Fruit fly (Drosophila melanogaster): ENCODE data around the gene CG3168.

The CG3168 gene

DNA sequence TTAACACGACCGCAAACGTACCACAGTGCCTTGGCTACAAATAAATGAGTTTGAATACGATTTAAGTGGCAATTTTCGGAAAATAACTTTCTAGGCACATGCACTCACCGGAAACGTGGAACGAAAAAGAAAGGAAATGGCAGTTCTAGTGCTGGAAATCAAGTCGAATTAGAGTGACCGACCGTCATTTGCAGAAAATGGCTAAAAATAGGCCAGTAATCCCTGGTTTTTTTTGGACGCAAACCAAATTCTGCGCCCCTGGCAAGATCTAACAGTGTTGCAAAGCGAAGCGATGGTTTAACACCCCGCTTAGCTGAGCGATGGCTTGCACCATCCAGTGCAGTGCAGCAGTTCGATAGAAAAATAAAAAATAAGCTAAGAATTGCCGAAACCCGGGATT lies 4.3 kb upstream of the CG3168 start, which contains the start of gene RpL17 (continued):
- peak; percentile 74 for TF ChIP-seq p53 (GFP tag; optimal IDR thresholded peaks at IDR 0.05)
- TF ChIP-seq CG12104 (GFP tag; optimal IDR thresholded peaks at IDR 0.05) = peak; percentile 64
- TF ChIP-seq CG5245 (GFP tag; optimal IDR thresholded peaks at IDR 0.05) = peak; percentile 13
- peak; percentile 86 for TF ChIP-seq CG6765 (GFP tag; optimal IDR thresholded peaks at IDR 0.05)
- peak; percentile 69 for TF ChIP-seq pum (GFP tag; optimal IDR thresholded peaks at IDR 0.05)
- no peak for TF ChIP-seq CG2129 (GFP tag; IDR thresholded peaks at IDR 0.05; ENCODE audit: partially characterized antibody)
- TF ChIP-seq klu (GFP tag; IDR thresholded peaks at IDR 0.05) = peak; percentile 73
- peak; percentile 51; the same call in 2 of the 3 replicates for TF ChIP-seq CG11560 (tag; IDR thresholded peaks at IDR 0.05)
- TF ChIP-seq pan (optimal IDR thresholded peaks at IDR 0.05) = no peak
- TF ChIP-seq pan (GFP tag; optimal IDR thresholded peaks at IDR 0.05 in 1 of 2, IDR thresholded peaks at IDR 0.05 in 1 of 2) = peak in 1 of 2 experiments; percentile 81
- TF ChIP-seq stc (GFP tag; IDR thresholded peaks at IDR 0.05) = peak; percentile 87
- TF ChIP-seq dimm (GFP tag; IDR thresholded peaks at IDR 0.05) = peak; percentile 53
- peak; percentile 34; the same call in 1 of the 3 replicates for TF ChIP-seq row (GFP tag; IDR thresholded peaks at IDR 0.05)
- peak; percentile 58 for TF ChIP-seq cwo (GFP tag; optimal IDR thresholded peaks at IDR 0.05)
- peak; percentile 41 for TF ChIP-seq CG4820 (GFP tag; optimal IDR thresholded peaks at IDR 0.05)
- TF ChIP-seq MBD-R2 (GFP tag; IDR thresholded peaks at IDR 0.05) = peak; percentile 76
- TF ChIP-seq cg (GFP tag; optimal IDR thresholded peaks at IDR 0.05) = no peak
- peak; percentile 70 for TF ChIP-seq CG7372 (GFP tag; IDR thresholded peaks at IDR 0.05)
- TF ChIP-seq CG9932 (GFP tag; IDR thresholded peaks at IDR 0.05) = peak; percentile 89
- no peak for TF ChIP-seq tap (tag; optimal IDR thresholded peaks at IDR 0.05)
- peak; percentile 49 for TF ChIP-seq jing (GFP tag; optimal IDR thresholded peaks at IDR 0.05)
- TF ChIP-seq CG1602 (GFP tag; optimal IDR thresholded peaks at IDR 0.05) = peak; percentile 65
- peak; percentile 52 for TF ChIP-seq Dp (GFP tag; optimal IDR thresholded peaks at IDR 0.05)
- no peak for TF ChIP-seq Hr39 (optimal IDR thresholded peaks at IDR 0.05)
- TF ChIP-seq gro (GFP tag; optimal IDR thresholded peaks at IDR 0.05) = peak; percentile 87
- TF ChIP-seq CG8765 (GFP tag; IDR thresholded peaks at IDR 0.05) = no peak
- peak; percentile 52 for TF ChIP-seq Ada2b (GFP tag; IDR thresholded peaks at IDR 0.05)
- TF ChIP-seq CG33213 (GFP tag; optimal IDR thresholded peaks at IDR 0.05) = peak; percentile 93
- peak; percentile 96 for TF ChIP-seq sens (GFP tag)
- peak; percentile 23; the same call in 1 of the 4 replicates for TF ChIP-seq Gug (GFP tag; IDR thresholded peaks at IDR 0.05)
- peak; percentile 68; the same call in 2 of the 3 replicates for TF ChIP-seq C15 (GFP tag; IDR thresholded peaks at IDR 0.05)
- TF ChIP-seq CG4730 (GFP tag; IDR thresholded peaks at IDR 0.05) = peak; percentile 51; the same call in 1 of the 2 replicates
- TF ChIP-seq CG18011 (GFP tag; optimal IDR thresholded peaks at IDR 0.05) = peak; percentile 80
- TF ChIP-seq CG2875 (GFP tag; optimal IDR thresholded peaks at IDR 0.05) = peak; percentile 88
- peak; percentile 62 for TF ChIP-seq CG6254 (GFP tag; optimal IDR thresholded peaks at IDR 0.05)
- TF ChIP-seq CG31365 (tag; optimal IDR thresholded peaks at IDR 0.05) = peak; percentile 62
- TF ChIP-seq ham (GFP tag; IDR thresholded peaks at IDR 0.05) = no peak
- peak; percentile 77; the same call in 1 of the 2 replicates for TF ChIP-seq rib (GFP tag; IDR thresholded peaks at IDR 0.05)
- TF ChIP-seq CG32532 (GFP tag; IDR thresholded peaks at IDR 0.05) = peak; percentile 88
- TF ChIP-seq insv (GFP tag; optimal IDR thresholded peaks at IDR 0.05) = peak in 1 of 2 experiments; percentile 75
- TF ChIP-seq CG1529 (GFP tag; optimal IDR thresholded peaks at IDR 0.05) = peak; percentile 81
- peak; percentile 82 for TF ChIP-seq lmd (GFP tag; IDR thresholded peaks at IDR 0.05)
- TF ChIP-seq kah (GFP tag; optimal IDR thresholded peaks at IDR 0.05) = peak; percentile 52
- peak; percentile 80 for TF ChIP-seq CG12942 (GFP tag; optimal IDR thresholded peaks at IDR 0.05)
- peak; percentile 53 for TF ChIP-seq tup (GFP tag; optimal IDR thresholded peaks at IDR 0.05)
- TF ChIP-seq abd-A (tag; optimal IDR thresholded peaks at IDR 0.05) = no peak
- TF ChIP-seq fd3F (GFP tag; optimal IDR thresholded peaks at IDR 0.05) = peak; percentile 67
- peak; percentile 67 to 86 for TF ChIP-seq Hr51 (GFP tag; optimal IDR thresholded peaks at IDR 0.05)
- peak; percentile 46 for TF ChIP-seq CG17186 (GFP tag; optimal IDR thresholded peaks at IDR 0.05)
- peak; percentile 76 for TF ChIP-seq Bteb2 (GFP tag; optimal IDR thresholded peaks at IDR 0.05)
- peak; percentile 75 for TF ChIP-seq slp2 (GFP tag; optimal IDR thresholded peaks at IDR 0.05)
- TF ChIP-seq CG12236 (GFP tag; optimal IDR thresholded peaks at IDR 0.05) = peak; percentile 78

Measured in whole organism, embryonic.